Fruit fly (Drosophila melanogaster): ENCODE results near the gene P5CDh1.

DNA sequence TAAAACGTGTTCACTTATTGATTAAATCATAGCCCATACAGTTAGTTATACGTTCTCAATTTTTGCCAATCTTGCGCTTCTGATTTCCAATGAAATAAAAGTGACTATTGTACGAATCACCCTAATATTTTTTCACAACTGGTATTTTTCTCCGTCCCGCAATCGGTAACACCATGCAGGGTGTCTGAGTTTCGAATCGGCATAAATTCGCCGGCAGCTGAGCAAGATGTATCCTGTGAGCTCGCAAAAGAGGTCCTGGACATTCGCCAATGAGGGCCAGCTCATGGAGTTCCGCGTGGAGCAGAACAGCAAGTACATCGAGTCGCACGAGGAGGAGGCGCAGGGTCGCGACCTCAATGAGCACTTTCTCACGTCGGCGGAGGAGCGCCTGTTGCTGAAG, 19.4 kb downstream of the P5CDh1 start, which contains the start of gene CycH:
- TF ChIP-seq CG8301 (tag; optimal IDR thresholded peaks at IDR 0.05) = no peak
- no peak for TF ChIP-seq CG32121 (GFP tag; IDR thresholded peaks at IDR 0.05)
- TF ChIP-seq rn (GFP tag; IDR thresholded peaks at IDR 0.05) = no peak
- TF ChIP-seq CG13204 (GFP tag; optimal IDR thresholded peaks at IDR 0.05) = no peak
- TF ChIP-seq CG15710 (tag; optimal IDR thresholded peaks at IDR 0.05) = peak; percentile 22
- TF ChIP-seq CG34367 (tag; optimal IDR thresholded peaks at IDR 0.05) = no peak
- no peak for TF ChIP-seq CG10348 (GFP tag; IDR thresholded peaks at IDR 0.05)
- TF ChIP-seq fd96Ca (GFP tag; IDR thresholded peaks at IDR 0.05) = no peak
- TF ChIP-seq D1 (tag; optimal IDR thresholded peaks at IDR 0.05) = no peak
- TF ChIP-seq Pif1A (GFP tag; optimal IDR thresholded peaks at IDR 0.05) = no peak
- no peak for TF ChIP-seq CG9948 (tag; optimal IDR thresholded peaks at IDR 0.05)
- TF ChIP-seq CG12605 (GFP tag; IDR thresholded peaks at IDR 0.05) = peak; percentile 32; the same call in 1 of the 2 replicates
- TF ChIP-seq CG8159 (tag; optimal IDR thresholded peaks at IDR 0.05) = no peak
- peak; percentile 23 for TF ChIP-seq Snoo (tag; optimal IDR thresholded peaks at IDR 0.05)

Measured in whole organism, pupa.